Fruit fly (Drosophila melanogaster) whole organism, embryonic: ENCODE data around the gene GlyRS.

Experiments used
- ATbp ChIP-seq: fragments of 200-800 bp; sonication (Bioruptor generic); optimal IDR thresholded peaks from 2 replicates; lab custom pipeline; 2017; ENCODE audit warnings: missing biosample characterization, mild to moderate bottlenecking, missing genetic modification characterization, missing genetic modification reagents
- Bgb ChIP-seq: fragments of 200-800 bp; sonication (Bioruptor generic); IDR thresholded peaks from 2 replicates; pipeline ENCODE4 v1.3.6; 2022; ENCODE audit warnings: missing biosample characterization, missing genetic modification characterization; ENCODE audit not compliant: partially characterized antibody
- CG10209 ChIP-seq: fragments of 200-800 bp; sonication (Bioruptor generic); optimal IDR thresholded peaks from 3 replicates; lab custom pipeline; 2017; ENCODE audit warnings: missing biosample characterization, mild to moderate bottlenecking, missing genetic modification characterization, missing genetic modification reagents
- CG11504 ChIP-seq: fragments of 200-800 bp; sonication (Bioruptor generic); optimal IDR thresholded peaks from 3 replicates; lab custom pipeline; 2019; ENCODE audit warnings: missing biosample characterization, mild to moderate bottlenecking, missing genetic modification characterization, moderate library complexity
- CG12155 ChIP-seq: fragments of 200-800 bp; sonication (Bioruptor generic); optimal IDR thresholded peaks from 3 replicates; lab custom pipeline; 2016; ENCODE audit warnings: missing biosample characterization, missing genetic modification characterization
- CG1233 ChIP-seq: fragments of 200-800 bp; sonication (Bioruptor generic); optimal IDR thresholded peaks from 4 replicates; lab custom pipeline; 2018; ENCODE audit warnings: missing biosample characterization, mild to moderate bottlenecking, missing genetic modification characterization
- CG12659 ChIP-seq: fragments of 200-800 bp; sonication (Bioruptor generic); optimal IDR thresholded peaks from 3 replicates; lab custom pipeline; 2017; ENCODE audit warnings: mild to moderate bottlenecking, missing biosample characterization, missing genetic modification reagents, missing genetic modification characterization
- CG13287 ChIP-seq: fragments of 200-800 bp; sonication (Bioruptor generic); IDR thresholded peaks from 2 replicates; pipeline ENCODE4 v1.3.6; 2022; ENCODE audit warnings: missing biosample characterization, missing genetic modification characterization; ENCODE audit not compliant: partially characterized antibody
- CG14667 ChIP-seq: fragments of 200-800 bp; sonication (Bioruptor generic); IDR thresholded peaks from 2 replicates; pipeline ENCODE4 v1.3.6; 2022; ENCODE audit warnings: missing biosample characterization, missing genetic modification characterization
- CG1529 ChIP-seq: fragments of 200-800 bp; sonication (Bioruptor generic); optimal IDR thresholded peaks from 3 replicates; lab custom pipeline; 2018; ENCODE audit warnings: missing biosample characterization, missing genetic modification characterization
- CG16815 ChIP-seq: fragments of 200-800 bp; sonication (Bioruptor generic); optimal IDR thresholded peaks from 3 replicates; lab custom pipeline; 2017; ENCODE audit warnings: missing biosample characterization, mild to moderate bottlenecking, missing genetic modification characterization
- CG17829 ChIP-seq: fragments of 200-800 bp; optimal IDR thresholded peaks from 2 replicates; lab custom pipeline; 2019; ENCODE audit warnings: missing biosample characterization, mild to moderate bottlenecking, missing genetic modification characterization, moderate library complexity
- CG31441 ChIP-seq: fragments of 200-800 bp; sonication (Bioruptor generic); IDR thresholded peaks from 2 replicates; pipeline ENCODE4 v1.3.6; 2022; ENCODE audit warnings: missing biosample characterization, missing genetic modification characterization
- CG3838 ChIP-seq: fragments of 200-800 bp; sonication (Bioruptor generic); optimal IDR thresholded peaks from 3 replicates; lab custom pipeline; 2016; ENCODE audit warnings: missing biosample characterization, missing genetic modification characterization
- CG5953 ChIP-seq: fragments of 200-800 bp; sonication (Bioruptor generic); IDR thresholded peaks from 2 replicates; pipeline ENCODE4 v1.3.6; 2022; ENCODE audit warnings: missing biosample characterization, missing genetic modification characterization
- CG7786 ChIP-seq: fragments of 200-800 bp; sonication (Bioruptor generic); optimal IDR thresholded peaks from 2 replicates; lab custom pipeline; 2016; ENCODE audit warnings: missing biosample characterization, missing genetic modification characterization
- CG9876 ChIP-seq: fragments of 200-800 bp; sonication (Bioruptor generic); optimal IDR thresholded peaks from 2 replicates; lab custom pipeline; 2016; ENCODE audit warnings: missing biosample characterization, missing genetic modification characterization
- D19B ChIP-seq: fragments of 200-800 bp; sonication (Bioruptor generic); optimal IDR thresholded peaks from 2 replicates; lab custom pipeline; 2017; ENCODE audit warnings: missing biosample characterization, mild to moderate bottlenecking, missing genetic modification characterization
- Dref ChIP-seq: fragments of 200-800 bp; sonication (Bioruptor generic); IDR thresholded peaks from 2 replicates; pipeline ENCODE4 v1.3.6; 2022; ENCODE audit warnings: missing biosample characterization, missing genetic modification characterization
- E2f1 ChIP-seq: fragments of 200-800 bp; sonication (Bioruptor generic); IDR thresholded peaks from 2 replicates; pipeline ENCODE4 v1.3.6; 2022; ENCODE audit warnings: missing biosample characterization, missing genetic modification characterization
- Fer1 ChIP-seq: fragments of 200-800 bp; sonication (Bioruptor generic); optimal IDR thresholded peaks from 2 replicates; lab custom pipeline; 2017; ENCODE audit warnings: missing biosample characterization, mild to moderate bottlenecking, missing genetic modification characterization
- HLH54F ChIP-seq: fragments of 200-800 bp; sonication (Bioruptor generic); optimal IDR thresholded peaks from 3 replicates; lab custom pipeline; 2016; ENCODE audit warnings: missing biosample characterization, missing genetic modification characterization
- Lim3 ChIP-seq: fragments of 200-800 bp; sonication (Bioruptor generic); IDR thresholded peaks from 2 replicates; pipeline ENCODE4 v1.3.6; 2022; ENCODE audit warnings: missing biosample characterization, missing genetic modification characterization
- MBD-R2 ChIP-seq: fragments of 200-800 bp; sonication (Bioruptor generic); IDR thresholded peaks from 2 replicates; pipeline ENCODE4 v1.3.6; 2022; ENCODE audit warnings: missing biosample characterization, missing genetic modification characterization
- Scr ChIP-seq: fragments of 200-800 bp; sonication (Bioruptor generic); IDR thresholded peaks from 2 replicates; pipeline ENCODE4 v1.3.6; 2022; ENCODE audit warnings: missing biosample characterization, missing genetic modification characterization; ENCODE audit not compliant: partially characterized antibody
- Sry-β ChIP-seq: fragments of 200-800 bp; sonication (Bioruptor generic); optimal IDR thresholded peaks from 2 replicates; lab custom pipeline; 2018; ENCODE audit warnings: missing biosample characterization, mild to moderate bottlenecking, missing genetic modification characterization, moderate library complexity
- Taf1 ChIP-seq: fragments of 200-800 bp; sonication (Bioruptor generic); IDR thresholded peaks from 2 replicates; pipeline ENCODE4 v1.3.6; 2022; ENCODE audit warnings: missing biosample characterization, missing genetic modification characterization
- YL-1 ChIP-seq: fragments of 200-800 bp; sonication (Bioruptor generic); optimal IDR thresholded peaks from 3 replicates; lab custom pipeline; 2017; ENCODE audit warnings: missing biosample characterization, mild to moderate bottlenecking, missing genetic modification characterization
- cas ChIP-seq: fragments of 200-800 bp; sonication (Bioruptor generic); IDR thresholded peaks from 2 replicates; pipeline ENCODE4 v1.3.6; 2022; ENCODE audit warnings: missing biosample characterization, missing genetic modification characterization
- ci ChIP-seq: fragments of 200-800 bp; sonication (Bioruptor generic); IDR thresholded peaks from 3 replicates; pipeline ENCODE4 v1.3.6; 2022; ENCODE audit warnings: missing biosample characterization, missing genetic modification characterization
- croc ChIP-seq: fragments of 200-800 bp; sonication (Bioruptor generic); conservative IDR thresholded peaks from 3 replicates; pipeline ENCODE4 v1.3.6; 2022; ENCODE audit warnings: missing biosample characterization, missing genetic modification characterization
- fd3F ChIP-seq: fragments of 200-800 bp; sonication (Bioruptor generic); optimal IDR thresholded peaks from 2 replicates; lab custom pipeline; 2018; ENCODE audit warnings: missing biosample characterization, mild to moderate bottlenecking, missing genetic modification characterization, moderate library complexity
- gfzf ChIP-seq: fragments of 200-800 bp; sonication (Bioruptor generic); optimal IDR thresholded peaks from 2 replicates; lab custom pipeline; 2016; ENCODE audit warnings: missing biosample characterization, mild to moderate bottlenecking, missing genetic modification characterization, moderate library complexity
- grau ChIP-seq: fragments of 200-800 bp; optimal IDR thresholded peaks from 3 replicates; lab custom pipeline; 2019; ENCODE audit warnings: missing biosample characterization, mild to moderate bottlenecking, missing genetic modification characterization, moderate library complexity
- gsb ChIP-seq: fragments of 200-800 bp; sonication (Bioruptor generic); IDR thresholded peaks from 2 replicates; pipeline ENCODE4 v1.3.6; 2022; ENCODE audit warnings: missing biosample characterization, missing genetic modification characterization
- hb ChIP-seq: fragments of 200-800 bp; sonication (Bioruptor generic); IDR thresholded peaks from 3 replicates; pipeline ENCODE4 v1.3.6; 2022; ENCODE audit warnings: missing biosample characterization, missing genetic modification characterization; ENCODE audit not compliant: partially characterized antibody
- hbn ChIP-seq: fragments of 200-800 bp; sonication (Bioruptor generic); IDR thresholded peaks from 2 replicates; pipeline ENCODE4 v1.3.6; 2022; ENCODE audit warnings: missing biosample characterization, missing genetic modification characterization; ENCODE audit not compliant: partially characterized antibody
- ind ChIP-seq: fragments of 200-800 bp; sonication (Bioruptor generic); optimal IDR thresholded peaks from 3 replicates; lab custom pipeline; 2016; ENCODE audit warnings: missing biosample characterization, missing genetic modification characterization
- inv ChIP-seq: fragments of 200-800 bp; sonication (Bioruptor generic); IDR thresholded peaks from 2 replicates; pipeline ENCODE4 v1.3.6; 2022; ENCODE audit warnings: missing biosample characterization, missing genetic modification characterization; ENCODE audit not compliant: partially characterized antibody
- knrl ChIP-seq: fragments of 200-800 bp; sonication (Bioruptor generic); IDR thresholded peaks from 3 replicates; pipeline ENCODE4 v1.3.6; 2022; ENCODE audit warnings: missing biosample characterization, missing genetic modification characterization; ENCODE audit not compliant: partially characterized antibody
- luna ChIP-seq: fragments of 200-800 bp; sonication (Bioruptor generic); optimal IDR thresholded peaks from 2 replicates; lab custom pipeline; 2016; ENCODE audit warnings: missing biosample characterization, missing genetic modification characterization
- mld ChIP-seq: fragments of 200-800 bp; sonication (Bioruptor generic); IDR thresholded peaks from 3 replicates; pipeline ENCODE4 v1.3.6; 2022; ENCODE audit warnings: missing biosample characterization, missing genetic modification characterization; ENCODE audit not compliant: partially characterized antibody
- p53 ChIP-seq: fragments of 200-800 bp; sonication (Bioruptor generic); optimal IDR thresholded peaks from 2 replicates; lab custom pipeline; 2016; ENCODE audit warnings: missing biosample characterization, missing genetic modification characterization
- sc ChIP-seq, 3 experiments: fragments of >200 bp in 2 of 3; fragments of 200-800 bp in 1 of 3; sonication (Bioruptor generic) in 1 of 3; optimal IDR thresholded peaks; 2 replicates in 2 of 3; 3 replicates in 1 of 3; lab custom pipeline; 2017; ENCODE audit warnings: mild to moderate bottlenecking in 1 of 3, missing biosample characterization in 1 of 3, missing genetic modification characterization in 1 of 3, missing genetic modification reagents in 1 of 3
- so ChIP-seq: fragments of 200-800 bp; sonication (Bioruptor generic); IDR thresholded peaks from 3 replicates; pipeline ENCODE4 v1.3.6; 2022; ENCODE audit warnings: missing biosample characterization, missing genetic modification characterization
- stc ChIP-seq: fragments of 200-800 bp; sonication (Bioruptor generic); IDR thresholded peaks from 2 replicates; pipeline ENCODE4 v1.3.6; 2022; ENCODE audit warnings: missing biosample characterization, missing genetic modification characterization
- tll ChIP-seq, 2 experiments: fragments of 200-800 bp in 1 of 2; fragments of >200 bp in 1 of 2; sonication (Bioruptor generic) in 1 of 2; optimal IDR thresholded peaks; 2 replicates each; lab custom pipeline; 2017 to 2019; ENCODE audit warnings: missing biosample characterization in 2 of 2, missing genetic modification characterization in 2 of 2, mild to moderate bottlenecking in 1 of 2, moderate library complexity in 1 of 2
- trem ChIP-seq: fragments of 200-800 bp; optimal IDR thresholded peaks from 3 replicates; lab custom pipeline; 2019; ENCODE audit warnings: missing biosample characterization, mild to moderate bottlenecking, missing genetic modification characterization, moderate library complexity
- vnd ChIP-seq: fragments of 200-800 bp; sonication (Bioruptor generic); IDR thresholded peaks from 3 replicates; pipeline ENCODE4 v1.3.6; 2022; ENCODE audit warnings: missing biosample characterization, missing genetic modification characterization; ENCODE audit not compliant: partially characterized antibody
- wdn ChIP-seq: fragments of 200-800 bp; sonication (Bioruptor generic); IDR thresholded peaks from 2 replicates; pipeline ENCODE4 v1.3.6; 2022; ENCODE audit warnings: missing biosample characterization, missing genetic modification characterization

The GlyRS gene

DNA sequence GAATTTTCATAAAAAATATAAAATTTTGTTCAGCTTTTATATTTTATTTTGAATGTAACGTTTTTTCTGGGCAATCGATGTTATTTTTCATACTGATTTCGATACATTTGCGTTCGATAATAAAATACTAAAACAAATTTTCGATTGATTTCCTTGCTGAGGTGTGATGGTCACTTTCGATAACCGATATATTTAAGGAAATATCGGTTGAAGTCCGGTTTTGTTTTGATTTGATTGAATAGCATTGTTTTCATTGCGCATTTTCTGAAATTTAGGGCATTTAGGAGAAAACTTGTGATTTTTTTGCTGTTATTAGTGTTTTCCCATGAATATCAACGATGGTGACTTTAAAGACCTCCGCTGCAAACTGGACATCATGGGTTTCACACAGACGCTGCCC lies 21.6 kb downstream of the GlyRS start, which contains the start of gene Cep135 (continued):
- no peak for TF ChIP-seq CG14667
- peak; percentile 90 for TF ChIP-seq Dref (GFP tag; lab: Robert Waterston, UW)
- TF ChIP-seq hbn (GFP tag; lab: Robert Waterston, UW) = peak; percentile 89
- no peak for TF ChIP-seq CG9876
- TF ChIP-seq hb (GFP tag; lab: Robert Waterston, UW) = peak; percentile 85
- TF ChIP-seq D19B (GFP tag; lab: Kevin White, UChicago) = no peak
- TF ChIP-seq YL-1 (GFP tag; lab: Kevin White, UChicago) = peak; percentile 20
- no peak for TF ChIP-seq cas (GFP tag; lab: Robert Waterston, UW)
- no peak for TF ChIP-seq ind
- no peak for TF ChIP-seq Taf1
- TF ChIP-seq p53 (GFP tag; lab: Kevin White, UChicago) = no peak
- peak; percentile 71 for TF ChIP-seq trem
- TF ChIP-seq CG17829 (tag; lab: Kevin White, UChicago) = peak; percentile 17
- TF ChIP-seq CG11504 (tag; lab: Kevin White, UChicago) = no peak
- no peak for TF ChIP-seq fd3F (GFP tag; lab: Kevin White, UChicago)
- no peak for TF ChIP-seq CG10209 (GFP tag; lab: Kevin White, UChicago)
- TF ChIP-seq knrl (GFP tag; lab: Robert Waterston, UW) = peak; percentile 68; the same call in 2 of the 3 replicates
- TF ChIP-seq gfzf (GFP tag; lab: Kevin White, UChicago) = peak; percentile 55
- peak; percentile 87 for TF ChIP-seq Bgb (GFP tag; lab: Robert Waterston, UW)
- no peak for TF ChIP-seq tll (GFP tag; optimal IDR thresholded peaks at IDR 0.05; lab: Kevin White, UChicago)
- TF ChIP-seq HLH54F = no peak
- no peak for TF ChIP-seq wdn (GFP tag; lab: Robert Waterston, UW)
- TF ChIP-seq gsb = no peak
- TF ChIP-seq CG12659 (GFP tag; lab: Kevin White, UChicago) = peak; percentile 28
- TF ChIP-seq luna (GFP tag; lab: Kevin White, UChicago) = no peak
- no peak for TF ChIP-seq CG3838
- peak; percentile 96 for TF ChIP-seq CG13287 (GFP tag; lab: Robert Waterston, UW)
- peak; percentile 93 for TF ChIP-seq mld (GFP tag; lab: Robert Waterston, UW)
- no peak for TF ChIP-seq CG1529 (GFP tag; lab: Kevin White, UChicago)
- no peak for TF ChIP-seq CG7786
- no peak for TF ChIP-seq so (GFP tag; lab: Robert Waterston, UW)
- TF ChIP-seq stc (GFP tag; lab: Robert Waterston, UW) = no peak
- no peak for TF ChIP-seq ATbp (GFP tag; lab: Kevin White, UChicago)
- TF ChIP-seq Fer1 = no peak
- TF ChIP-seq MBD-R2 = peak; percentile 45
- TF ChIP-seq CG1233 (GFP tag; lab: Kevin White, UChicago) = no peak
- no peak for TF ChIP-seq Sry-β (GFP tag; lab: Kevin White, UChicago)
- no peak for TF ChIP-seq CG16815 (GFP tag; lab: Kevin White, UChicago)
- no peak for TF ChIP-seq sc (optimal IDR thresholded peaks at IDR 0.05; lab: Kevin White, UChicago)
- no peak for TF ChIP-seq sc (GFP tag; optimal IDR thresholded peaks at IDR 0.05; lab: Kevin White, UChicago)
- no peak for TF ChIP-seq CG5953
- no peak for TF ChIP-seq ci (GFP tag; lab: Robert Waterston, UW)
- TF ChIP-seq croc (GFP tag; lab: Robert Waterston, UW) = no peak
- TF ChIP-seq vnd = peak; percentile 82
- TF ChIP-seq Lim3 (GFP tag; lab: Robert Waterston, UW) = no peak
- TF ChIP-seq E2f1 (GFP tag; lab: Robert Waterston, UW) = no peak
- peak; percentile 66 for TF ChIP-seq inv (GFP tag; lab: Robert Waterston, UW)
- TF ChIP-seq CG31441 = no peak
- no peak for TF ChIP-seq CG12155 (GFP tag; lab: Kevin White, UChicago)
- TF ChIP-seq grau (tag; lab: Kevin White, UChicago) = no peak
- TF ChIP-seq Scr (GFP tag; lab: Robert Waterston, UW) = peak; percentile 82
